Worm (Caenorhabditis elegans): ENCODE results near the gene H12D21.5.

Gene H12D21.5

DNA sequence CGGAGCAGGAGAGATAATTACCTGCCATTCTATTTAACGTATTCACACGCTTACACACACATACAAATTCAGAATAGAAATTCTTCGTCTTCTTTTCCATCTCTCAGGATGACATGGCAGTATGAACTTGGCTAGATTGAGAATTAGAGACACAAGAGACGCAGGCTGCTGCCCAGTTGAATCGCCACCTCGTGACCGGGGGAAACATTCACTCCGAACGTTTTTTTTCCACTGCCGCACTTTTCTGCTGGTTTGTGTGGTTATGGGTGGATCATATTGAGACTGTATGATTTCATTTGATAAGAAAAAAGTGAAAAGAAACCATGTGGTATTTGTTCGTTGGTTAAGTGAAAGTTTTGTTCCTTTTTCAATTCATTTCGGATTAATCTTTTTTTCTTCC is 44.2 kb upstream of the H12D21.5 start:
- peak; percentile 16 for TF ChIP-seq madf-10 (tag; optimal IDR thresholded peaks at IDR 0.05)
- TF ChIP-seq C17E4.6 (GFP tag; IDR thresholded peaks at IDR 0.05) = no peak
- peak; percentile 27; the same call in 1 of the 2 replicates for TF ChIP-seq hsf-1 (GFP tag; IDR thresholded peaks at IDR 0.05)
- no peak for TF ChIP-seq snpc-4 (GFP tag; optimal IDR thresholded peaks at IDR 0.05)
- TF ChIP-seq snpc-4 (tag; optimal IDR thresholded peaks at IDR 0.05) = peak in 3 of 4 experiments; percentile 19 to 49 (median 39)
- TF ChIP-seq Y56A3A.18 (GFP tag; IDR thresholded peaks at IDR 0.05) = no peak; the same call in 1 of the 2 replicates
- no peak for TF ChIP-seq ztf-6 (GFP tag; IDR thresholded peaks at IDR 0.05)
- no peak for TF ChIP-seq madf-8 (GFP tag; conservative IDR thresholded peaks at IDR 0.05)
- TF ChIP-seq K11D2.4 (GFP tag; IDR thresholded peaks at IDR 0.05) = peak; percentile 69; the same call in 1 of the 2 replicates
- no peak for TF ChIP-seq mes-4 (tag; optimal IDR thresholded peaks at IDR 0.05)
- TF ChIP-seq unc-130 (GFP tag; optimal IDR thresholded peaks at IDR 0.05) = no peak
- no peak for TF ChIP-seq nfya-1 (tag; optimal IDR thresholded peaks at IDR 0.05; ENCODE audit: borderline replicate concordance, insufficient read depth)
- TF ChIP-seq nhr-120 (GFP tag; IDR thresholded peaks at IDR 0.05) = no peak
- no peak for TF ChIP-seq xnd-1 (tag; optimal IDR thresholded peaks at IDR 0.05)
- no peak; the same call in 1 of the 2 replicates for TF ChIP-seq ekl-4 (GFP tag; IDR thresholded peaks at IDR 0.05)
- TF ChIP-seq B0336.3 (GFP tag; IDR thresholded peaks at IDR 0.05) = peak; percentile 50; the same call in 1 of the 2 replicates
- peak; percentile 29 for TF ChIP-seq die-1 (tag; optimal IDR thresholded peaks at IDR 0.05)
- no peak for TF ChIP-seq zim-3 (tag; optimal IDR thresholded peaks at IDR 0.05)
- TF ChIP-seq nhr-90 (tag; optimal IDR thresholded peaks at IDR 0.05) = peak; percentile 66
- no peak for TF ChIP-seq B0019.2 (GFP tag; conservative IDR thresholded peaks at IDR 0.05)
- TF ChIP-seq lin-26 (GFP tag; IDR thresholded peaks at IDR 0.05) = no peak
- TF ChIP-seq ceh-91 (GFP tag; IDR thresholded peaks at IDR 0.05) = no peak
- TF ChIP-seq athp-1 (tag; optimal IDR thresholded peaks at IDR 0.05) = peak; percentile 49
- TF ChIP-seq B0035.1 (tag; optimal IDR thresholded peaks at IDR 0.05) = no peak
- no peak for TF ChIP-seq bed-2 (GFP tag; IDR thresholded peaks at IDR 0.05)
- no peak for TF ChIP-seq Y67H2A.10 (GFP tag; conservative IDR thresholded peaks at IDR 0.05)
- TF ChIP-seq egrh-3 (GFP tag; IDR thresholded peaks at IDR 0.05) = no peak
- TF ChIP-seq nhr-179 (tag; optimal IDR thresholded peaks at IDR 0.05) = no peak
- no peak for TF ChIP-seq rpc-1 (optimal IDR thresholded peaks at IDR 0.05)
- TF ChIP-seq rpc-1 (tag; optimal IDR thresholded peaks at IDR 0.05) = no peak
- no peak for TF ChIP-seq mel-28 (tag; optimal IDR thresholded peaks at IDR 0.05; ENCODE audit: borderline replicate concordance)
- 0 out of 2 replicates have a peak, but pooled peaks have one; percentile 22 for TF ChIP-seq lir-1 (GFP tag; conservative IDR thresholded peaks at IDR 0.05)
- peak; percentile 55; the same call in 1 of the 2 replicates for TF ChIP-seq hmg-1.2 (GFP tag; IDR thresholded peaks at IDR 0.05)
- TF ChIP-seq ztf-22 (GFP tag; optimal IDR thresholded peaks at IDR 0.05) = peak; percentile 70
- peak; percentile 80 for TF ChIP-seq chd-7 (tag; optimal IDR thresholded peaks at IDR 0.05)
- TF ChIP-seq mcd-1 (GFP tag; IDR thresholded peaks at IDR 0.05) = peak; percentile 45
- peak; percentile 43 for TF ChIP-seq gei-17 (GFP tag; optimal IDR thresholded peaks at IDR 0.05)
- peak; percentile 37 for TF ChIP-seq K12H6.12 (tag; optimal IDR thresholded peaks at IDR 0.05)
- no peak for TF ChIP-seq F49E8.2 (tag; optimal IDR thresholded peaks at IDR 0.05; ENCODE audit: insufficient read depth)
- peak; percentile 26 for TF ChIP-seq lin-54 (GFP tag; optimal IDR thresholded peaks at IDR 0.05)
- 0 out of 2 replicates have a peak, but pooled peaks have one; percentile 36 for TF ChIP-seq Y95B8A.8 (GFP tag; IDR thresholded peaks at IDR 0.05)
- TF ChIP-seq F52B5.7 (tag; optimal IDR thresholded peaks at IDR 0.05) = peak; percentile 22
- TF ChIP-seq attf-5 (GFP tag; optimal IDR thresholded peaks at IDR 0.05) = peak; percentile 72
- TF ChIP-seq pbrm-1 (GFP tag; IDR thresholded peaks at IDR 0.05) = no peak; the same call in none of the 2 replicates
- TF ChIP-seq nhr-80 (tag; optimal IDR thresholded peaks at IDR 0.05) = peak; percentile 75
- TF ChIP-seq ztf-3 (GFP tag; optimal IDR thresholded peaks at IDR 0.05) = peak; percentile 13
- peak; percentile 48 for TF ChIP-seq repo-1 (tag; optimal IDR thresholded peaks at IDR 0.05)
- TF ChIP-seq F57C9.4 (tag; optimal IDR thresholded peaks at IDR 0.05) = no peak
- no peak for TF ChIP-seq ceh-40 (GFP tag; IDR thresholded peaks at IDR 0.05)

Data from whole organism, young adult.